Worm (Caenorhabditis elegans) whole organism, L1 larva: Measurements from ENCODE around the gene Y11D7A.8.

Source experiments
- blmp-1 ChIP-seq: fragments of 150-350 bp; optimal IDR thresholded peaks from 2 replicates; lab custom pipeline; 2014; ENCODE audit warnings: missing biosample characterization, missing genetic modification characterization
- egl-27 ChIP-seq, 2 experiments: fragments of 150-350 bp in 1 of 2; sonication (generic microtip); optimal IDR thresholded peaks; 3 replicates each; lab custom pipeline; 2017 to 2018; ENCODE audit warnings: missing biosample characterization in 2 of 2, missing genetic modification characterization in 2 of 2, missing genetic modification reagents in 2 of 2
- jun-1 ChIP-seq: fragments of 150-350 bp; optimal IDR thresholded peaks from 2 replicates; lab custom pipeline; 2014; ENCODE audit warnings: missing biosample characterization, missing genetic modification reagents, missing genetic modification characterization
- mdl-1 ChIP-seq, 2 experiments: fragments of 150-350 bp; optimal IDR thresholded peaks; 2 replicates each; lab custom pipeline; 2014 to 2017; ENCODE audit warnings: missing biosample characterization in 2 of 2, missing genetic modification characterization in 2 of 2, inconsistent platforms in 1 of 2
- nhr-237 ChIP-seq: fragments of 150-350 bp; optimal IDR thresholded peaks from 2 replicates; lab custom pipeline; 2014; ENCODE audit warnings: missing biosample characterization, missing genetic modification characterization
- nhr-76 ChIP-seq: sonication (generic microtip); optimal IDR thresholded peaks from 2 replicates; lab custom pipeline; 2017; ENCODE audit warnings: missing biosample characterization, missing genetic modification characterization
- nhr-77 ChIP-seq: fragments of 150-350 bp; optimal IDR thresholded peaks from 2 replicates; lab custom pipeline; 2014; ENCODE audit warnings: missing biosample characterization, missing genetic modification characterization
- sox-4 ChIP-seq: sonication (generic microtip); optimal IDR thresholded peaks from 2 replicates; lab custom pipeline; 2016; ENCODE audit warnings: missing genetic modification characterization, missing compliant biosample characterization
- swsn-7 ChIP-seq: sonication (generic microtip); optimal IDR thresholded peaks from 2 replicates; lab custom pipeline; 2016; ENCODE audit warnings: missing genetic modification characterization, missing compliant biosample characterization
- tlp-1 ChIP-seq: fragments of 150-350 bp; optimal IDR thresholded peaks from 2 replicates; lab custom pipeline; 2014; ENCODE audit warnings: missing biosample characterization, missing genetic modification characterization
- unc-86 ChIP-seq: sonication (generic microtip); optimal IDR thresholded peaks from 2 replicates; lab custom pipeline; 2016; ENCODE audit warnings: missing genetic modification characterization, missing compliant biosample characterization

DNA sequence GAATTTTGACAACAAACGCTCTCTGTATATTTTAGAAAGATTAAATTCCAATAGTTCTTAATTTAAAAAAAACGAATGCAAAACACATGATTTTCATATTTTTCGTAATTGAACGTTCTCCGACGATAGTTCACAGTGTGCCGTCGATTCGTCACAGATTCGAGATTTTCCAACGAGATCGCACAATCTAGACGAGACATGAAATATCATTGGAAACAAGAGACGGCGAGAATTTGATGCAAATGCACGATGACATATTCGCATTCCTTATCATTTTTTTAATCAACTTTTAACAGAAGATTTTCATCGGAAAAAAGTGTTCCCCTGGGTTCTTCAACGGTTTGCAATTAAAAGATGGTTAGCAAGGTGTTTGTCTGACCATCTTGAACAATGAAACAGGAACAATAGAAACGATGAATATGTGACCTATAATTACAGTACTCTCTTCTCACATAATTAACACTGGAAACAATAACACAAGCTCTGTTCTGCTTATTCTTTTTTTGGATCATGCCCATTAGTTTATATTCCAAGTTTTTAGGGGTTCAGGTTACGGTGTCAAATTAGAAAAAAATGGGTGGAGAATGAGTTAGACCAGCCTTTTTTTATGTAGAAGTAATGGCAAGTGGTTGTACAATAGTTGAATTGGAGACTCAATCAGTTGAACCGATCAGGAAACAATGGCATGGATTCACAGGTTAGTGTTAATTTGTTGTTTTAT lies 18.6 kb upstream of the Y11D7A.8 start, which contains the start of gene Y11D7A.3:
- TF ChIP-seq swsn-7 (tag; lab: Kevin White, UChicago) (no peak), mdl-1 (tag; optimal IDR thresholded peaks at IDR 0.05; lab: Kevin White, UChicago) (no peak), nhr-77 (tag; lab: Kevin White, UChicago) (no peak), sox-4 (tag; lab: Kevin White, UChicago) (no peak), jun-1 (tag; lab: Kevin White, UChicago) (no peak), blmp-1 (tag; lab: Kevin White, UChicago) (no peak), tlp-1 (tag; lab: Kevin White, UChicago) (no peak), egl-27 (tag; optimal IDR thresholded peaks at IDR 0.05; lab: Kevin White, UChicago) (no peak), unc-86 (tag; lab: Kevin White, UChicago) (no peak), nhr-237 (tag; lab: Kevin White, UChicago) (no peak), nhr-76 (tag; lab: Kevin White, UChicago) (no peak)
